In the genomic region with DNA sequence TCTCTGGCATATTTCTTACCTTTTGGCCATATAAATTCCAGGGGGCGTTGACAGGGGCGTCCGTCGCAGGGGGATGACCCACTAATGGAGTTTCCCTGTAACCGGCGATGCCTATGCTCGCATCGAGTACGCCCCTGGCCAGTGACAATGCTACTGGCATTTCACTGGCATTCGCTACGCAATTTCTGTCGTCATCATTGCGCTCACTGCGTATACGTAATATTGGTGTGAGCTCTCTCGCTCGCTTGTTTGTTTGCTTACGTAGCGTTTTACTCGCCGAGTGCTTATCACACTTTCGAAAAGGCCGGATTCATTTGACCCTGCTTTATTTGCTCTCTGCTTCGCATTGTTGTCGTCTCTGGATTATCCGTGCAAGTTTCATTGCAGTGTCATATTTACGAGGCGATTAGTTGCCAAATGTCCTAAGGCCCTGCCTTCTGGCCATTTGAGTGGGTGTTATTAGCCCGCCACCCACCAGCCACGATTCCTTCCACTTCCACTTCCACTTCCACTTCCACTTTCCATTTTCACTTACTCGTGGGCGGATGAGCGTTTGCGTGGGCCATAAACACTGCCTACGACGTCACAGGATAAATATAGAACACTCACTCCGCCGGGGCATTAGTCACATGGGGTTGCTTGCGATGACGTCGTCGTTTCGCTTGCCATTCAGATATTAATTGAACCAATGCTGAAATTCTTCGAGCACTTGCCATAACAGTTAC, we compare ENCODE assay signal across 1 fruit fly cellular context.
A peak's percentile ranks its signal among the peaks of the same experiment; 100 is the strongest.
TF ChIP-seq lines count a peak whose summit lies in the region.

No protein-coding gene starts in this region.

TF ChIP-seq in whole organism, embryonic, 481 proteins besides CTCF, POLR2A, EP300 and RAD21 (continued from another document and continues in another):
- TF ChIP-seq CG7745 (tag; optimal IDR thresholded peaks at IDR 0.05; lab: Kevin White, UChicago) = no peak
- peak; percentile 42 for TF ChIP-seq pum (GFP tag; optimal IDR thresholded peaks at IDR 0.05; lab: Kevin White, UChicago)
- no peak for TF ChIP-seq CG11560 (tag; IDR thresholded peaks at IDR 0.05; lab: Robert Waterston, UW)
- no peak for TF ChIP-seq CG11696 (GFP tag; IDR thresholded peaks at IDR 0.05; lab: Robert Waterston, UW)
- no peak for TF ChIP-seq ab (GFP tag; optimal IDR thresholded peaks at IDR 0.05; lab: Kevin White, UChicago)
- peak; percentile 17 for TF ChIP-seq Atf3 (GFP tag; optimal IDR thresholded peaks at IDR 0.05; lab: Kevin White, UChicago)
- TF ChIP-seq ems (GFP tag; optimal IDR thresholded peaks at IDR 0.05; lab: Kevin White, UChicago) = peak; percentile 31
- TF ChIP-seq Ets97D (GFP tag; optimal IDR thresholded peaks at IDR 0.05; lab: Kevin White, UChicago) = no peak
- TF ChIP-seq HHEX (GFP tag; optimal IDR thresholded peaks at IDR 0.05; lab: Kevin White, UChicago) = peak; percentile 34
- TF ChIP-seq amos (GFP tag; IDR thresholded peaks at IDR 0.05; lab: Robert Waterston, UW; ENCODE audit: partially characterized antibody) = no peak
- no peak for TF ChIP-seq CG18011 (GFP tag; optimal IDR thresholded peaks at IDR 0.05; lab: Kevin White, UChicago)
- TF ChIP-seq oc (tag; optimal IDR thresholded peaks at IDR 0.05; lab: Kevin White, UChicago) = peak; percentile 44
- TF ChIP-seq Rx (GFP tag; IDR thresholded peaks at IDR 0.05; lab: Robert Waterston, UW) = peak; percentile 62
- peak; percentile 28; the same call in 1 of the 3 replicates for TF ChIP-seq CG17361 (GFP tag; IDR thresholded peaks at IDR 0.05; lab: Robert Waterston, UW)
- TF ChIP-seq Dad (GFP tag; optimal IDR thresholded peaks at IDR 0.05; lab: Kevin White, UChicago) = no peak
- TF ChIP-seq CG15073 (GFP tag; optimal IDR thresholded peaks at IDR 0.05; lab: Kevin White, UChicago) = no peak
- no peak for TF ChIP-seq ham (GFP tag; IDR thresholded peaks at IDR 0.05; lab: Robert Waterston, UW)
- peak; percentile 23; the same call in 1 of the 2 replicates for TF ChIP-seq crol (GFP tag; IDR thresholded peaks at IDR 0.05; lab: Robert Waterston, UW)
- no peak for TF ChIP-seq dm (GFP tag; optimal IDR thresholded peaks at IDR 0.05; lab: Kevin White, UChicago)
- no peak for TF ChIP-seq CG34224 (GFP tag; IDR thresholded peaks at IDR 0.05; lab: Robert Waterston, UW; ENCODE audit: partially characterized antibody)
- TF ChIP-seq otp (GFP tag; IDR thresholded peaks at IDR 0.05; lab: Robert Waterston, UW) = peak; percentile 44; the same call in 1 of the 3 replicates
- no peak for TF ChIP-seq CG2202 (tag; optimal IDR thresholded peaks at IDR 0.05; lab: Kevin White, UChicago)
- TF ChIP-seq gce (GFP tag; IDR thresholded peaks at IDR 0.05; lab: Robert Waterston, UW) = no peak; the same call in 2 of the 3 replicates
- TF ChIP-seq CG12071 (GFP tag; optimal IDR thresholded peaks at IDR 0.05; lab: Kevin White, UChicago) = peak; percentile 44
- peak; percentile 67 for TF ChIP-seq CG11247 (GFP tag; IDR thresholded peaks at IDR 0.05; lab: Robert Waterston, UW)
- TF ChIP-seq CG4617 (GFP tag; optimal IDR thresholded peaks at IDR 0.05; lab: Kevin White, UChicago; ENCODE audit: borderline replicate concordance) = no peak
- peak; percentile 47 for TF ChIP-seq Dek (tag; optimal IDR thresholded peaks at IDR 0.05; lab: Kevin White, UChicago)
- TF ChIP-seq CG2875 (GFP tag; optimal IDR thresholded peaks at IDR 0.05; lab: Kevin White, UChicago) = no peak
- peak; percentile 56 for TF ChIP-seq tx (GFP tag; optimal IDR thresholded peaks at IDR 0.05; lab: Kevin White, UChicago)
- TF ChIP-seq ttk (GFP tag; IDR thresholded peaks at IDR 0.05; lab: Robert Waterston, UW) = peak; percentile 68
- peak; percentile 60 for TF ChIP-seq CG16779 (GFP tag; IDR thresholded peaks at IDR 0.05; lab: Robert Waterston, UW)
- TF ChIP-seq nmo (GFP tag; optimal IDR thresholded peaks at IDR 0.05; lab: Kevin White, UChicago) = no peak
- peak; percentile 55 for TF ChIP-seq CG9215 (GFP tag; IDR thresholded peaks at IDR 0.05; lab: Robert Waterston, UW)
- no peak for TF ChIP-seq D (optimal IDR thresholded peaks at IDR 0.05; lab: Kevin White, UChicago)
- TF ChIP-seq D (GFP tag; optimal IDR thresholded peaks at IDR 0.05; lab: Kevin White, UChicago) = no peak
- no peak for TF ChIP-seq Sox100B (GFP tag; optimal IDR thresholded peaks at IDR 0.05; lab: Kevin White, UChicago)
- peak; percentile 54 for TF ChIP-seq CG14441 (GFP tag; IDR thresholded peaks at IDR 0.05; lab: Robert Waterston, UW)
- TF ChIP-seq Mrtf (GFP tag; IDR thresholded peaks at IDR 0.05; lab: Robert Waterston, UW) = peak; percentile 40; the same call in 1 of the 3 replicates
- no peak for TF ChIP-seq Mes4 (GFP tag; optimal IDR thresholded peaks at IDR 0.05; lab: Kevin White, UChicago)
- TF ChIP-seq Sox102F (GFP tag; optimal IDR thresholded peaks at IDR 0.05; lab: Kevin White, UChicago) = peak; percentile 59
- peak; percentile 60 for TF ChIP-seq bcd (GFP tag; optimal IDR thresholded peaks at IDR 0.05; lab: Kevin White, UChicago)
- TF ChIP-seq wor (GFP tag; IDR thresholded peaks at IDR 0.05; lab: Robert Waterston, UW) = no peak
- TF ChIP-seq CG13287 (GFP tag; IDR thresholded peaks at IDR 0.05; lab: Robert Waterston, UW; ENCODE audit: partially characterized antibody) = no peak
- TF ChIP-seq CG17612 (GFP tag; IDR thresholded peaks at IDR 0.05; lab: Robert Waterston, UW) = peak; percentile 38; the same call in 1 of the 2 replicates
- no peak for TF ChIP-seq CG12391 (tag; optimal IDR thresholded peaks at IDR 0.05; lab: Kevin White, UChicago)
- TF ChIP-seq zfh1 (GFP tag; IDR thresholded peaks at IDR 0.05; lab: Robert Waterston, UW) = peak; percentile 59; the same call in 1 of the 3 replicates
- no peak for TF ChIP-seq CG1792 (GFP tag; optimal IDR thresholded peaks at IDR 0.05; lab: Kevin White, UChicago)
- peak; percentile 69 for TF ChIP-seq CG7786 (GFP tag; optimal IDR thresholded peaks at IDR 0.05; lab: Kevin White, UChicago)
- TF ChIP-seq ewg (GFP tag; optimal IDR thresholded peaks at IDR 0.05; lab: Kevin White, UChicago) = no peak
- TF ChIP-seq Stat92E (GFP tag; optimal IDR thresholded peaks at IDR 0.05; lab: Kevin White, UChicago) = no peak
- peak; percentile 26 for TF ChIP-seq cwo (GFP tag; optimal IDR thresholded peaks at IDR 0.05; lab: Kevin White, UChicago)
- no peak for TF ChIP-seq hth (optimal IDR thresholded peaks at IDR 0.05; lab: Kevin White, UChicago)
- peak; percentile 53; the same call in 1 of the 2 replicates for TF ChIP-seq cas (GFP tag; IDR thresholded peaks at IDR 0.05; lab: Robert Waterston, UW)
- TF ChIP-seq twi (tag; optimal IDR thresholded peaks at IDR 0.05; lab: Kevin White, UChicago) = no peak
- TF ChIP-seq NFAT (GFP tag; IDR thresholded peaks at IDR 0.05; lab: Robert Waterston, UW) = peak; percentile 86
- no peak for TF ChIP-seq nerfin-2 (GFP tag; IDR thresholded peaks at IDR 0.05; lab: Robert Waterston, UW; ENCODE audit: partially characterized antibody)
- no peak for TF ChIP-seq CG10147 (GFP tag; optimal IDR thresholded peaks at IDR 0.05; lab: Kevin White, UChicago)
- TF ChIP-seq CG10959 (GFP tag; IDR thresholded peaks at IDR 0.05; lab: Robert Waterston, UW) = no peak
- no peak for TF ChIP-seq psq (GFP tag; optimal IDR thresholded peaks at IDR 0.05; lab: Kevin White, UChicago)
- TF ChIP-seq croc (GFP tag; conservative IDR thresholded peaks at IDR 0.05; lab: Robert Waterston, UW) = no peak
- peak in 1 of 2 experiments; percentile 14 for TF ChIP-seq Eip74EF (GFP tag; optimal IDR thresholded peaks at IDR 0.05; lab: Kevin White, UChicago)
- 0 out of 3 replicates have a peak, but pooled peaks have one; percentile 17 for TF ChIP-seq so (GFP tag; IDR thresholded peaks at IDR 0.05; lab: Robert Waterston, UW)
- 0 out of 2 replicates have a peak, but pooled peaks have one; percentile 22 for TF ChIP-seq peb (GFP tag; IDR thresholded peaks at IDR 0.05; lab: Robert Waterston, UW)
- TF ChIP-seq stc (GFP tag; IDR thresholded peaks at IDR 0.05; lab: Robert Waterston, UW) = peak; percentile 41; the same call in 1 of the 2 replicates
- peak; percentile 89 for TF ChIP-seq Dbx (GFP tag; IDR thresholded peaks at IDR 0.05; lab: Robert Waterston, UW)
- TF ChIP-seq Med (GFP tag; lab: Kevin White, UChicago) = peak; percentile 88
- no peak for TF ChIP-seq unc-4 (GFP tag; IDR thresholded peaks at IDR 0.05; lab: Robert Waterston, UW; ENCODE audit: partially characterized antibody)
- TF ChIP-seq Trl (optimal IDR thresholded peaks at IDR 0.05; lab: Kevin White, UChicago) = peak; percentile 7 to 35
- peak; percentile 49 for TF ChIP-seq Trl (GFP tag; optimal IDR thresholded peaks at IDR 0.05; lab: Kevin White, UChicago)
- TF ChIP-seq CG1602 (GFP tag; optimal IDR thresholded peaks at IDR 0.05; lab: Kevin White, UChicago) = no peak
- no peak for TF ChIP-seq HLHmδ (GFP tag; optimal IDR thresholded peaks at IDR 0.05; lab: Kevin White, UChicago)
- peak; percentile 33 for TF ChIP-seq repo (GFP tag; optimal IDR thresholded peaks at IDR 0.05; lab: Kevin White, UChicago)
- no peak for TF ChIP-seq lola (GFP tag; optimal IDR thresholded peaks at IDR 0.05; lab: Kevin White, UChicago)
- no peak for TF ChIP-seq E2f2 (GFP tag; IDR thresholded peaks at IDR 0.05; lab: Robert Waterston, UW)
- no peak for TF ChIP-seq Six4 (GFP tag; optimal IDR thresholded peaks at IDR 0.05; lab: Kevin White, UChicago)
- no peak for TF ChIP-seq az2 (GFP tag; optimal IDR thresholded peaks at IDR 0.05; lab: Kevin White, UChicago)
- no peak for TF ChIP-seq ssp (GFP tag; IDR thresholded peaks at IDR 0.05; lab: Robert Waterston, UW)
- no peak for TF ChIP-seq CG4820 (GFP tag; optimal IDR thresholded peaks at IDR 0.05; lab: Kevin White, UChicago)
- TF ChIP-seq hbn (GFP tag; IDR thresholded peaks at IDR 0.05; lab: Robert Waterston, UW; ENCODE audit: partially characterized antibody) = no peak
- TF ChIP-seq org-1 (GFP tag; optimal IDR thresholded peaks at IDR 0.05; lab: Kevin White, UChicago) = peak; percentile 21
- no peak for TF ChIP-seq C15 (GFP tag; IDR thresholded peaks at IDR 0.05; lab: Robert Waterston, UW)
- no peak for TF ChIP-seq TFAM (GFP tag; optimal IDR thresholded peaks at IDR 0.05; lab: Kevin White, UChicago)
- no peak for TF ChIP-seq CG6254 (GFP tag; optimal IDR thresholded peaks at IDR 0.05; lab: Kevin White, UChicago)
- no peak for TF ChIP-seq Sry-δ (GFP tag; optimal IDR thresholded peaks at IDR 0.05; lab: Kevin White, UChicago)
- TF ChIP-seq CG10654 (GFP tag; optimal IDR thresholded peaks at IDR 0.05; lab: Kevin White, UChicago) = no peak
- peak; percentile 55 for TF ChIP-seq CG10366 (GFP tag; IDR thresholded peaks at IDR 0.05; lab: Robert Waterston, UW)
- TF ChIP-seq caup (GFP tag; optimal IDR thresholded peaks at IDR 0.05; lab: Kevin White, UChicago; ENCODE audit: severe bottlenecking) = peak; percentile 61
- peak; percentile 64; the same call in 1 of the 2 replicates for TF ChIP-seq chm (GFP tag; IDR thresholded peaks at IDR 0.05; lab: Robert Waterston, UW)
- no peak; the same call in 2 of the 3 replicates for TF ChIP-seq CG14050 (GFP tag; IDR thresholded peaks at IDR 0.05; lab: Robert Waterston, UW)
- TF ChIP-seq onecut (GFP tag; IDR thresholded peaks at IDR 0.05; lab: Robert Waterston, UW) = peak; percentile 68
- TF ChIP-seq Spps (tag; optimal IDR thresholded peaks at IDR 0.05; lab: Kevin White, UChicago) = no peak
- TF ChIP-seq Meics (GFP tag; optimal IDR thresholded peaks at IDR 0.05; lab: Kevin White, UChicago) = peak; percentile 71
- no peak for TF ChIP-seq slp2 (GFP tag; optimal IDR thresholded peaks at IDR 0.05; lab: Kevin White, UChicago)
- no peak for TF ChIP-seq Lim3 (GFP tag; IDR thresholded peaks at IDR 0.05; lab: Robert Waterston, UW)
- peak; percentile 87 for TF ChIP-seq CG18599 (GFP tag; optimal IDR thresholded peaks at IDR 0.05; lab: Kevin White, UChicago)
- no peak for TF ChIP-seq trem (tag; optimal IDR thresholded peaks at IDR 0.05; lab: Kevin White, UChicago)
- peak; percentile 7 for TF ChIP-seq gsb-n (tag; optimal IDR thresholded peaks at IDR 0.05; lab: Kevin White, UChicago)
- no peak for TF ChIP-seq Tbp (GFP tag; optimal IDR thresholded peaks at IDR 0.05; lab: Kevin White, UChicago)
- no peak for TF ChIP-seq CG4854 (GFP tag; optimal IDR thresholded peaks at IDR 0.05; lab: Kevin White, UChicago)
- TF ChIP-seq NC2α (GFP tag; optimal IDR thresholded peaks at IDR 0.05; lab: Kevin White, UChicago) = no peak
- peak; percentile 85 for TF ChIP-seq CG2120 (GFP tag; optimal IDR thresholded peaks at IDR 0.05; lab: Kevin White, UChicago)
- no peak for TF ChIP-seq usp (GFP tag; optimal IDR thresholded peaks at IDR 0.05; lab: Kevin White, UChicago)
- no peak for TF ChIP-seq Max (GFP tag; optimal IDR thresholded peaks at IDR 0.05; lab: Kevin White, UChicago)
- no peak for TF ChIP-seq CG1024 (GFP tag; IDR thresholded peaks at IDR 0.05; lab: Robert Waterston, UW)
- TF ChIP-seq CG4730 (GFP tag; IDR thresholded peaks at IDR 0.05; lab: Robert Waterston, UW) = peak; percentile 35
- TF ChIP-seq ci (GFP tag; IDR thresholded peaks at IDR 0.05; lab: Robert Waterston, UW) = peak; percentile 85
- TF ChIP-seq pita (GFP tag; optimal IDR thresholded peaks at IDR 0.05; lab: Kevin White, UChicago) = no peak
- no peak for TF ChIP-seq pfk (GFP tag; optimal IDR thresholded peaks at IDR 0.05; lab: Kevin White, UChicago)
- no peak for TF ChIP-seq Bgb (GFP tag; IDR thresholded peaks at IDR 0.05; lab: Robert Waterston, UW; ENCODE audit: partially characterized antibody)
- TF ChIP-seq Sry-β (GFP tag; optimal IDR thresholded peaks at IDR 0.05; lab: Kevin White, UChicago) = no peak
- peak; percentile 27; the same call in 1 of the 2 replicates for TF ChIP-seq CG6689 (GFP tag; IDR thresholded peaks at IDR 0.05; lab: Robert Waterston, UW)
- no peak for TF ChIP-seq trh (GFP tag; optimal IDR thresholded peaks at IDR 0.05; lab: Kevin White, UChicago)
- TF ChIP-seq row (GFP tag; IDR thresholded peaks at IDR 0.05; lab: Robert Waterston, UW) = peak; percentile 78
- TF ChIP-seq Neu2 (GFP tag; optimal IDR thresholded peaks at IDR 0.05; lab: Kevin White, UChicago; ENCODE audit: borderline replicate concordance) = no peak
- TF ChIP-seq Atf-2 (GFP tag; optimal IDR thresholded peaks at IDR 0.05; lab: Kevin White, UChicago) = no peak
- TF ChIP-seq Opbp (GFP tag; IDR thresholded peaks at IDR 0.05; lab: Robert Waterston, UW; ENCODE audit: partially characterized antibody) = no peak
- peak; percentile 47 for TF ChIP-seq CG34376 (GFP tag; optimal IDR thresholded peaks at IDR 0.05; lab: Kevin White, UChicago)
- TF ChIP-seq H2.0 (GFP tag; IDR thresholded peaks at IDR 0.05; lab: Robert Waterston, UW) = peak; percentile 65
- TF ChIP-seq pb (GFP tag; optimal IDR thresholded peaks at IDR 0.05; lab: Kevin White, UChicago) = peak; percentile 7
- TF ChIP-seq CG7987 (GFP tag; optimal IDR thresholded peaks at IDR 0.05; lab: Kevin White, UChicago) = peak; percentile 48
- TF ChIP-seq Mad (GFP tag; optimal IDR thresholded peaks at IDR 0.05; lab: Kevin White, UChicago) = no peak
- peak; percentile 65 for TF ChIP-seq CG34422 (GFP tag; IDR thresholded peaks at IDR 0.05; lab: Robert Waterston, UW)
- TF ChIP-seq dati (GFP tag; IDR thresholded peaks at IDR 0.05; lab: Robert Waterston, UW) = 0 out of 2 replicates have a peak, but pooled peaks have one; percentile 10
